Worm (Caenorhabditis elegans) whole organism, early embryonic: Measurements from ENCODE around the gene pqn-53.

ENCODE experiments used
- B0310.2 ChIP-seq: sonication (generic microtip); optimal IDR thresholded peaks from 2 replicates; lab custom pipeline; 2016; ENCODE audit warnings: mild to moderate bottlenecking, missing genetic modification characterization, missing compliant biosample characterization
- F13C5.2 ChIP-seq: sonication (generic microtip); optimal IDR thresholded peaks from 2 replicates; lab custom pipeline; 2017; ENCODE audit warnings: mild to moderate bottlenecking, missing genetic modification characterization, inconsistent platforms, missing compliant biosample characterization
- aly-1 ChIP-seq: sonication (generic microtip); optimal IDR thresholded peaks from 2 replicates; lab custom pipeline; 2016; ENCODE audit warnings: missing genetic modification characterization, missing compliant biosample characterization
- ama-1 ChIP-seq: fragments of 150-350 bp; optimal IDR thresholded peaks from 2 replicates; lab custom pipeline; 2014
- ceh-13 ChIP-seq: fragments of 200-800 bp; sonication (Bioruptor generic); optimal IDR thresholded peaks from 2 replicates; lab custom pipeline; 2018; ENCODE audit warnings: mild to moderate bottlenecking, missing genetic modification characterization, missing compliant biosample characterization
- ceh-36 ChIP-seq: sonication (generic microtip); optimal IDR thresholded peaks from 2 replicates; lab custom pipeline; 2016; ENCODE audit warnings: missing genetic modification characterization, inconsistent platforms, missing compliant biosample characterization
- ets-7 ChIP-seq: sonication (generic microtip); optimal IDR thresholded peaks from 2 replicates; lab custom pipeline; 2016; ENCODE audit warnings: missing genotype, missing genetic modification characterization, missing compliant biosample characterization
- flt-1 ChIP-seq: fragments of 200-800 bp; sonication (Bioruptor generic); IDR thresholded peaks from 2 replicates; pipeline ENCODE4 v1.3.6; 2022; ENCODE audit warnings: missing genetic modification characterization, missing compliant biosample characterization
- hmbx-1 ChIP-seq: sonication (generic microtip); optimal IDR thresholded peaks from 2 replicates; lab custom pipeline; 2016; ENCODE audit warnings: mild to moderate bottlenecking, missing genetic modification characterization, missing compliant biosample characterization
- hmg-4 ChIP-seq: fragments of 200-800 bp; sonication (Bioruptor generic); optimal IDR thresholded peaks from 2 replicates; lab custom pipeline; 2018; ENCODE audit warnings: mild to moderate bottlenecking, missing genetic modification characterization, missing compliant biosample characterization
- hnd-1 ChIP-seq: sonication (generic microtip); optimal IDR thresholded peaks from 2 replicates; lab custom pipeline; 2016; ENCODE audit warnings: missing genetic modification characterization, missing compliant biosample characterization
- pes-1 ChIP-seq: fragments of 200-800 bp; sonication (Bioruptor generic); IDR thresholded peaks from 2 replicates; pipeline ENCODE4 v1.3.6; 2022; ENCODE audit warnings: missing genetic modification reagents, missing genetic modification characterization, missing compliant biosample characterization
- scrt-1 ChIP-seq: fragments of 200-800 bp; sonication (Bioruptor generic); IDR thresholded peaks from 2 replicates; pipeline ENCODE4 v1.3.6; 2022; ENCODE audit warnings: missing genetic modification characterization, missing compliant biosample characterization
- sea-1 ChIP-seq: fragments of 200-800 bp; sonication (Bioruptor generic); conservative IDR thresholded peaks from 2 replicates; pipeline ENCODE4 v1.3.6; 2022; ENCODE audit warnings: missing genetic modification characterization, missing compliant biosample characterization
- tbx-11 ChIP-seq: fragments of 200-800 bp; sonication (Bioruptor generic); IDR thresholded peaks from 2 replicates; pipeline ENCODE4 v1.3.6; 2022; ENCODE audit warnings: missing genetic modification characterization, missing compliant biosample characterization
- tbx-37 ChIP-seq: fragments of 200-800 bp; sonication (Bioruptor generic); conservative IDR thresholded peaks from 2 replicates; pipeline ENCODE4 v1.3.6; 2022; ENCODE audit warnings: missing genetic modification reagents, missing genetic modification characterization, missing compliant biosample characterization
- tra-4 ChIP-seq: sonication (generic microtip); optimal IDR thresholded peaks from 2 replicates; lab custom pipeline; 2017; ENCODE audit warnings: missing genetic modification characterization, missing compliant biosample characterization

The pqn-53 gene

DNA sequence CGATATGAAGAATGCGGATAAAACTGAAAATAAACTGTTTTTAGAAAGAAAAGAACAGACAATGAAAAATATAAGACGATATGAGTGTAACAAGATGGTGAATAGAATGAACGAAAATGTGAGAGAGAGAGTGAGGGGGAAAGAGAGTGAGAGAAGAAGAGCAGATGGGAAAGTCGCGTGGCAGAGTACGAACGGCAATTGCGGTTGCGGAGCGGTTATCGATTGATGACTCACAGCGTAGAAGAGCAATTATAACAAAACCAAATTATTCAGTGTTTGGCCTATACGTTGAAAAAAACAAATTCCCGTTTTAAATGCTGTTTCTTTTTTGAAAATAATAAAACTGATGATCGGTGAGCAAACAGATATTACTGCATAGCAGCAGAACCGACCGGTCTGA, at the start of gene pqn-53:
Gene pqn-53, minus strand, starts transcription at position 23 of the 400 bp plus-strand sequence.
- TF ChIP-seq ceh-36 (no peak), ceh-13 (GFP tag; lab: Kevin White, UChicago) (no peak), ama-1 (lab: Kevin White, UChicago) (no peak), ets-7 (tag; lab: Kevin White, UChicago) (no peak), hmg-4 (GFP tag; lab: Kevin White, UChicago) (no peak), hmbx-1 (tag; lab: Kevin White, UChicago) (no peak), hnd-1 (tag; lab: Kevin White, UChicago) (no peak), flt-1 (GFP tag; lab: Robert Waterston, UW) (no peak), aly-1 (tag; lab: Kevin White, UChicago) (no peak), scrt-1 (GFP tag; lab: Robert Waterston, UW) (no peak), tra-4 (no peak), sea-1 (GFP tag; lab: Robert Waterston, UW) (no peak), tbx-11 (no peak)

DNA sequence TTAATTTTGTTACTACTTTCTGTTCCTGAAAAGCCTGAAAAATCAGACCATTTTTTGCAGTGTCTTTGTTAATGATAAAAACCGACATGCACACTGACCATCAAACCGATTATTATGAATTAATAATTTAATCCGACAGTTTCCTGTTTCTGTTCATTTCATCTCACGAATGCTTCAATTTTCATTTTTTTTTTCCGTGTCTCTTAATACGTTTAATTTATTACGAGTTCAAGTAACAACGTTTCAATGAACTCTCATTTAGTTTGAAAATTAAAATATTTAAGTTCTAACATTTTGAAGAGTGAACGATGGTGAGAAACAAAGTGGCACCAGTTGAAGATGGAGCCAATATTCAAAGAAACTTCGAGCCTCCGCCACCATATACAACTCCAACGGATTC, 49.5 kb upstream of the pqn-53 start, which contains the start of gene spin-1:
Gene spin-1, plus strand, starts transcription at position 301 of the 400 bp plus-strand sequence.
- TF ChIP-seq hmg-4 (GFP tag; lab: Kevin White, UChicago) (no peak), ama-1 (lab: Kevin White, UChicago) (no peak), ceh-36 (no peak), scrt-1 (GFP tag; lab: Robert Waterston, UW) (no peak), tra-4 (no peak), hnd-1 (tag; lab: Kevin White, UChicago) (no peak), flt-1 (GFP tag; lab: Robert Waterston, UW) (no peak), sea-1 (GFP tag; lab: Robert Waterston, UW) (no peak)

DNA sequence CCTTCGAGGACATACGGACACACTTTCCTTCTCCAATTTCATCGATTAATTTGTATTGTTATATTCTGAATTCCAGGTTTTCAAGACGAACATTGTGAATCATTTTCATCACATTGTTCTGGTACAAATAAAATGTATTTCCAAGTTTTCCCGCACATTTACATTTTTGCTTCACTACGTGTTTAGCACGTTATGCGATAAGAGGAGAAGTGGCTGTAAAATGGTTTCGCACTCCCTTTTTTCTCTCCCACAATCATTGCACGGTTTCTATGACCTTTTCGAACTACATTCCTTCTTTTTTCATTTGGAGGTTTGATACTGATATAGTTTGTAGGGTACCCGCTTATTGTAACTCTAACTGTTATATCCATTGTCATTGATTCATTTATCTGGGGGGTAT, 48.5 kb upstream of the pqn-53 start:
- no peak for TF ChIP-seq ceh-13 (GFP tag; lab: Kevin White, UChicago)
- TF ChIP-seq aly-1 (tag; lab: Kevin White, UChicago): no peak
- TF ChIP-seq F13C5.2 (tag; lab: Kevin White, UChicago): no peak
- TF ChIP-seq flt-1 (GFP tag; lab: Robert Waterston, UW): no peak
- TF ChIP-seq tbx-11: no peak
- no peak for TF ChIP-seq hmg-4 (GFP tag; lab: Kevin White, UChicago)
- TF ChIP-seq hnd-1 (tag; lab: Kevin White, UChicago): no peak
- no peak for TF ChIP-seq ama-1 (lab: Kevin White, UChicago)
- TF ChIP-seq pes-1 (GFP tag; lab: Robert Waterston, UW): no peak
- TF ChIP-seq tbx-37 (GFP tag; lab: Robert Waterston, UW): no peak
- no peak for TF ChIP-seq ets-7 (tag; lab: Kevin White, UChicago)
- TF ChIP-seq B0310.2 (tag; lab: Kevin White, UChicago): no peak

DNA sequence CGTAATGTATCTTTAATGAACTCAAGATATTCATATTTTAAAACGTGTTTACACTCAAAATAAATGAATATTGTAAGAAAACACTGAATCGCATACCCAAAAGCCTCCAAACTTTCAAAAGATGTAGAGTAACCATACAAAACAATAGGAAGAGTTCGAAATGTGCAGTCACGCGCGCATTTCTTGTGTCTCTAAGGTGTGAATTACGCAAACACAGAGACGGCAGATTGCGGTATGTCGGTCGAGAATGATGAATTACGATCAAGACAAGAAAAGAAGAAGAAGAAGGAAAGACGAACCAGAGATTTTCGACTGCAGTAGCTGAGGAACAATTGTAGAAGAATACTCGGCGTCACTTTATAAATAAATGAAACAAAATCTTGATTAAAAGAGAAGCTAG, 46.3 kb upstream of the pqn-53 start, which contains the start of gene lhpp-1:
Gene lhpp-1, minus strand, starts transcription at position 354 of the 400 bp plus-strand sequence.
- TF ChIP-seq aly-1 (tag; lab: Kevin White, UChicago) (no peak), ceh-36 (no peak), hnd-1 (tag; lab: Kevin White, UChicago) (no peak), ama-1 (lab: Kevin White, UChicago) (no peak), B0310.2 (tag; lab: Kevin White, UChicago) (no peak), pes-1 (GFP tag; lab: Robert Waterston, UW) (no peak), tbx-11 (no peak), hmg-4 (GFP tag; lab: Kevin White, UChicago) (no peak), ets-7 (tag; lab: Kevin White, UChicago) (no peak), F13C5.2 (tag; lab: Kevin White, UChicago) (no peak), tra-4 (no peak), hmbx-1 (tag; lab: Kevin White, UChicago) (no peak), flt-1 (GFP tag; lab: Robert Waterston, UW) (no peak), scrt-1 (GFP tag; lab: Robert Waterston, UW) (no peak), sea-1 (GFP tag; lab: Robert Waterston, UW) (no peak), tbx-37 (GFP tag; lab: Robert Waterston, UW) (no peak), ceh-13 (GFP tag; lab: Kevin White, UChicago) (no peak)

DNA sequence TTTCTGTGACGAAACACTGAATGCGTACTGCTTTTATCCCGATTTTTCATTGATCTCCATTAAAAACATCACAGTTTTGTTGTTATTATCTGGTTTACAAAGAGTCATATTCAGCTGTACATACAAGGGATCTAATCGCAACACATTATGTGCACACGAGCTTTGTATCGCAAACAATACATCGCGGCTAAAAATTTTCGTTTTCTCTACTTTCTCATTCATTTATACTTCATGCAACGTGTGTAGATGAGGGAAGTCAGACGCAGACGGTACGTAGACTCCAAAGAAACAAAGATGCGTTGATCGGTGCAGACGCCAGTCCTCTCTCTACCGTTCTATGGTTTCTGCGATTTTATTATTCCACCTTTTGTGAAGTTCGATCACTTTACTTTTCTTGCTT, 41.6 kb upstream of the pqn-53 start, which contains the start of gene nhr-136:
Gene nhr-136, plus strand, starts transcription at position 301 of the 400 bp plus-strand sequence.
- TF ChIP-seq ets-7 (tag; lab: Kevin White, UChicago) (no peak), ceh-36 (no peak), hmg-4 (GFP tag; lab: Kevin White, UChicago) (no peak), ceh-13 (GFP tag; lab: Kevin White, UChicago) (no peak), ama-1 (lab: Kevin White, UChicago) (no peak), tbx-11 (no peak), scrt-1 (GFP tag; lab: Robert Waterston, UW) (no peak), flt-1 (GFP tag; lab: Robert Waterston, UW) (no peak), B0310.2 (tag; lab: Kevin White, UChicago) (no peak), F13C5.2 (tag; lab: Kevin White, UChicago) (no peak)

DNA sequence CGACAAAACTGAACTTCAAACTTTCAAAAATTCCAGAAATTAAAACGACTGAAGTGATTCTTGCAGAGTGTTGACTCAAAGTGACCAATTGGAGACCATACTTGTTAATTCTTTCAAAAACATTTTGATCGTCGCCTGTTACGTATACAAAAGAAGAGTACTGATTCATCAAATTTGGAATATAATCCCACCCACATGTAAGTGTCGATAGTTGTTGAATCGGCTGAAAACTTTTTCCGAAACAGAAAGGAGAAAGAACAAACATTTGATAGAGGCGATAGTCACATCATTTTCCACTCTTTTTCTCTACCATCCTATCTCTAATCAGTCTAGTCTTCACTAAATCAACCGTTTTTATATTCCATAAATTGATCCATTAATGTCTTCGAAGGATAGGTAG, 38.7 kb upstream of the pqn-53 start, which contains the start of gene nhr-153:
Gene nhr-153, plus strand, starts transcription at position 301 of the 400 bp plus-strand sequence.
- TF ChIP-seq ama-1 (lab: Kevin White, UChicago) (no peak), pes-1 (GFP tag; lab: Robert Waterston, UW) (no peak), F13C5.2 (tag; lab: Kevin White, UChicago) (no peak), ets-7 (tag; lab: Kevin White, UChicago) (no peak), ceh-13 (GFP tag; lab: Kevin White, UChicago) (no peak), sea-1 (GFP tag; lab: Robert Waterston, UW) (no peak), tbx-11 (no peak), hmbx-1 (tag; lab: Kevin White, UChicago) (no peak), ceh-36 (no peak), tra-4 (no peak), hmg-4 (GFP tag; lab: Kevin White, UChicago) (no peak)

- TF ChIP-seq tbx-11 (no peak), scrt-1 (GFP tag; lab: Robert Waterston, UW) (no peak), ama-1 (lab: Kevin White, UChicago) (no peak), hnd-1 (tag; lab: Kevin White, UChicago) (no peak), pes-1 (GFP tag; lab: Robert Waterston, UW) (no peak), ets-7 (tag; lab: Kevin White, UChicago) (no peak), sea-1 (GFP tag; lab: Robert Waterston, UW) (no peak), tra-4 (no peak), F13C5.2 (tag; lab: Kevin White, UChicago) (no peak), tbx-37 (GFP tag; lab: Robert Waterston, UW) (no peak), hmg-4 (GFP tag; lab: Kevin White, UChicago) (no peak), flt-1 (GFP tag; lab: Robert Waterston, UW) (no peak), ceh-13 (GFP tag; lab: Kevin White, UChicago) (no peak), hmbx-1 (tag; lab: Kevin White, UChicago) (no peak), aly-1 (tag; lab: Kevin White, UChicago) (no peak), B0310.2 (tag; lab: Kevin White, UChicago) (no peak), ceh-36 (no peak)
Measured at ce11 chrV:12100794-12101343, 35.7 kb upstream of the pqn-53 start, which contains the start of gene nhr-154. Gene nhr-154, plus strand, starts transcription at chrV:12101293.
